Worm (Caenorhabditis elegans) whole organism, L4/young adult: ENCODE measurements around the gene K10H10.7.

Source experiments
- W03F9.2 ChIP-seq: fragments of 150-350 bp; optimal IDR thresholded peaks from 2 replicates; lab custom pipeline; 2014; ENCODE audit warnings: missing biosample characterization, missing genetic modification characterization
- dao-5 ChIP-seq: sonication (generic microtip); optimal IDR thresholded peaks from 2 replicates; lab custom pipeline; 2016; ENCODE audit warnings: missing genotype, missing genetic modification characterization, moderate library complexity, missing compliant biosample characterization
- him-1 ChIP-seq: sonication (generic microtip); optimal IDR thresholded peaks from 2 replicates; lab custom pipeline; 2016; ENCODE audit warnings: missing genotype, missing genetic modification reagents, missing genetic modification characterization, missing compliant biosample characterization

- TF ChIP-seq dao-5 (tag; lab: Kevin White, UChicago) (no peak), him-1 (tag; lab: Kevin White, UChicago) (no peak), W03F9.2 (tag; lab: Kevin White, UChicago) (no peak)
These were observed 32.8 kb downstream of the K10H10.7 start for ce11 chrII:14474700-14475099.
